Worm (Caenorhabditis elegans) whole organism, mixed stage, embryonic: ENCODE data around the gene K12B6.11.

ENCODE experiments used
- M03D4.4 ChIP-seq: sonication (generic microtip); optimal IDR thresholded peaks from 2 replicates; lab custom pipeline; 2017; ENCODE audit warnings: mild to moderate bottlenecking, missing genetic modification characterization, missing compliant biosample characterization
- blmp-1 ChIP-seq: fragments of 150-350 bp; optimal IDR thresholded peaks from 2 replicates; lab custom pipeline; 2014; ENCODE audit warnings: missing biosample characterization, missing genetic modification characterization
- ceh-43 ChIP-seq: fragments of 200-800 bp; sonication (Bioruptor generic); optimal IDR thresholded peaks from 2 replicates; lab custom pipeline; 2018; ENCODE audit warnings: mild to moderate bottlenecking, missing genetic modification characterization, moderate library complexity, missing compliant biosample characterization
- ceh-83 ChIP-seq: fragments of 200-800 bp; sonication (Bioruptor generic); optimal IDR thresholded peaks from 2 replicates; lab custom pipeline; 2018; ENCODE audit warnings: mild to moderate bottlenecking, missing genetic modification characterization, missing compliant biosample characterization
- cnd-1 ChIP-seq: fragments of 200-800 bp; sonication (Bioruptor generic); optimal IDR thresholded peaks from 2 replicates; lab custom pipeline; 2018; ENCODE audit warnings: mild to moderate bottlenecking, missing genetic modification characterization, missing compliant biosample characterization
- drap-1 ChIP-seq: fragments of 200-800 bp; sonication (Bioruptor generic); optimal IDR thresholded peaks from 3 replicates; lab custom pipeline; 2018; ENCODE audit warnings: mild to moderate bottlenecking, missing genetic modification characterization, missing compliant biosample characterization
- elt-1 ChIP-seq: sonication (generic microtip); optimal IDR thresholded peaks from 2 replicates; lab custom pipeline; 2017; ENCODE audit warnings: missing genetic modification characterization, mild to moderate bottlenecking, missing compliant biosample characterization, antibody characterized with exemption, moderate library complexity, borderline replicate concordance; ENCODE audit not compliant: insufficient read depth
- elt-3 ChIP-seq: fragments of 150-350 bp; optimal IDR thresholded peaks from 2 replicates; lab custom pipeline; 2014; ENCODE audit warnings: missing biosample characterization, missing genetic modification characterization
- flh-1 ChIP-seq: fragments of 200-800 bp; sonication (Bioruptor generic); optimal IDR thresholded peaks from 2 replicates; lab custom pipeline; 2018; ENCODE audit warnings: mild to moderate bottlenecking, missing genetic modification characterization, moderate library complexity, missing compliant biosample characterization
- ham-2 ChIP-seq: fragments of 200-800 bp; sonication (Bioruptor generic); optimal IDR thresholded peaks from 2 replicates; lab custom pipeline; 2018; ENCODE audit warnings: mild to moderate bottlenecking, missing genetic modification characterization, missing compliant biosample characterization
- hlh-1 ChIP-seq: fragments of 150-350 bp; optimal IDR thresholded peaks from 2 replicates; lab custom pipeline; 2014; ENCODE audit warnings: missing biosample characterization, missing genetic modification reagents, missing genetic modification characterization
- lin-32 ChIP-seq: fragments of 200-800 bp; sonication (Bioruptor generic); optimal IDR thresholded peaks from 2 replicates; lab custom pipeline; 2018; ENCODE audit warnings: mild to moderate bottlenecking, missing genetic modification characterization, missing compliant biosample characterization
- mab-5 ChIP-seq: fragments of 150-350 bp; optimal IDR thresholded peaks from 2 replicates; lab custom pipeline; 2014; ENCODE audit warnings: missing biosample characterization, missing genetic modification characterization
- mep-1 ChIP-seq: fragments of 150-350 bp; optimal IDR thresholded peaks from 2 replicates; lab custom pipeline; 2017; ENCODE audit warnings: missing biosample characterization, missing genetic modification reagents, missing genetic modification characterization, inconsistent platforms
- mls-2 ChIP-seq: sonication (generic microtip); optimal IDR thresholded peaks from 2 replicates; lab custom pipeline; 2016; ENCODE audit warnings: mild to moderate bottlenecking, missing genetic modification characterization, moderate library complexity, missing compliant biosample characterization
- nhr-12 ChIP-seq: fragments of 150-350 bp; optimal IDR thresholded peaks from 2 replicates; lab custom pipeline; 2014; ENCODE audit warnings: missing biosample characterization, missing genetic modification characterization
- nhr-2 ChIP-seq: fragments of 150-350 bp; optimal IDR thresholded peaks from 2 replicates; lab custom pipeline; 2014; ENCODE audit warnings: missing biosample characterization, missing genetic modification characterization
- nhr-237 ChIP-seq: fragments of 150-350 bp; optimal IDR thresholded peaks from 2 replicates; lab custom pipeline; 2014; ENCODE audit warnings: missing biosample characterization, missing genetic modification characterization
- nhr-28 ChIP-seq: fragments of 150-350 bp; optimal IDR thresholded peaks from 2 replicates; lab custom pipeline; 2014; ENCODE audit warnings: missing biosample characterization, missing genetic modification characterization
- nhr-76 ChIP-seq: sonication (generic microtip); optimal IDR thresholded peaks from 2 replicates; lab custom pipeline; 2017; ENCODE audit warnings: missing biosample characterization, missing genetic modification characterization
- pha-4 ChIP-seq: fragments of 150-350 bp; optimal IDR thresholded peaks from 2 replicates; lab custom pipeline; 2018; ENCODE audit warnings: missing biosample characterization, missing genetic modification reagents, missing genetic modification characterization
- sem-2 ChIP-seq: fragments of 200-800 bp; sonication (Bioruptor generic); optimal IDR thresholded peaks from 2 replicates; lab custom pipeline; 2018; ENCODE audit warnings: mild to moderate bottlenecking, missing genetic modification characterization, missing compliant biosample characterization
- snpc-4 ChIP-seq: fragments of 150-350 bp; optimal IDR thresholded peaks from 2 replicates; lab custom pipeline; 2014; ENCODE audit warnings: missing biosample characterization, missing genetic modification characterization
- sptf-1 ChIP-seq: sonication (generic microtip); optimal IDR thresholded peaks from 2 replicates; lab custom pipeline; 2017; ENCODE audit warnings: mild to moderate bottlenecking, missing genetic modification characterization, moderate library complexity, missing compliant biosample characterization
- tbx-8 ChIP-seq: fragments of 200-800 bp; sonication (Bioruptor generic); optimal IDR thresholded peaks from 2 replicates; lab custom pipeline; 2018; ENCODE audit warnings: mild to moderate bottlenecking, missing genetic modification characterization, moderate library complexity, missing compliant biosample characterization
- unc-39 ChIP-seq: fragments of 150-350 bp; optimal IDR thresholded peaks from 2 replicates; lab custom pipeline; 2014; ENCODE audit warnings: missing biosample characterization, missing genetic modification characterization
- unc-62 ChIP-seq: fragments of 150-350 bp; optimal IDR thresholded peaks from 2 replicates; lab custom pipeline; 2014; ENCODE audit warnings: missing biosample characterization, missing genetic modification reagents, missing genetic modification characterization
- zip-8 ChIP-seq: fragments of 150-350 bp; optimal IDR thresholded peaks from 2 replicates; lab custom pipeline; 2014; ENCODE audit warnings: missing biosample characterization, missing genetic modification characterization

K12B6.11 gene

ce11 chrV:6321280-6321679, 32.6 kb downstream of the K12B6.11 start:
- no peak for TF ChIP-seq mab-5
- TF ChIP-seq nhr-237 (tag; lab: Kevin White, UChicago), result no peak
- no peak for TF ChIP-seq nhr-76 (tag; lab: Kevin White, UChicago)
- TF ChIP-seq unc-62 (GFP tag; lab: Kevin White, UChicago), result no peak
- TF ChIP-seq cnd-1 (tag; lab: Kevin White, UChicago), result no peak
- no peak for TF ChIP-seq hlh-1
- TF ChIP-seq blmp-1, result no peak
- no peak for TF ChIP-seq ham-2 (GFP tag; lab: Kevin White, UChicago)

ce11 chrV:6321733-6322198, 33.1 kb downstream of the K12B6.11 start, which contains the start of gene T28C12.15:
Gene T28C12.15, minus strand, starts transcription at chrV:6321783.
- TF ChIP-seq M03D4.4 (tag; lab: Kevin White, UChicago) (no peak), tbx-8 (GFP tag; lab: Kevin White, UChicago) (no peak), mep-1 (tag; lab: Kevin White, UChicago) (no peak), mls-2 (no peak), nhr-2 (tag; lab: Kevin White, UChicago) (no peak), ceh-83 (GFP tag; lab: Kevin White, UChicago) (no peak), unc-39 (tag; lab: Kevin White, UChicago) (no peak)
- TF ChIP-seq, all 35 proteins: peak for 0

DNA sequence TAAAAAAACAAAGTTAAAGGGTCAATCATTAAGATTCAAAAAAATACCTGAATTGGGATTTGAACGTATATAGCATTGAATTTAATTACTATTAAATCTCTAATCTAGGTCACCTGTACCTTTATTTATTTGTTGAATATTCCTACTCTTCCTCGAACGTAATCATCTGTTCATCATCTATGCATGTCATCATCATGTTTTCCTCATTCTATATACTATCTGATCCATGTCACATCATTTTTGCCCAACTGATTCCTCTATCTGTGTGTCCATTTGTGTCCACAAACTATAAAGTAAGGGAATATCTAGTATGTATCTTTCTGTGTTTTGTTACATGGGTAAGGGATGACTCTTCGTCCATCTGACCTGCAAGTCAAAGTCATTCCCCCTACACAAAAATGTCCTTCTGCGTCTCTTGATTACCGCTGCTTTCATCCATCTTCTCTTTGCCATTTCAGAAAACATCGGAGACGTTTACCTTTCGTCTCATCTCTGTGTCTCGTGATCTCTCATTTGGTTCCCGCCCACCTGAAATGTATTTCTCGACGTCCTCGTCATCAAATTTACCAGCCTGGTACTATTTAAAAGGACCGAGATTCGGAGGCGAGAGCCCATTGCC, 34.2 kb downstream of the K12B6.11 start:
- TF ChIP-seq elt-1 (tag; lab: Kevin White, UChicago), result peak; percentile 29
- no peak for TF ChIP-seq flh-1 (GFP tag; lab: Kevin White, UChicago)

DNA sequence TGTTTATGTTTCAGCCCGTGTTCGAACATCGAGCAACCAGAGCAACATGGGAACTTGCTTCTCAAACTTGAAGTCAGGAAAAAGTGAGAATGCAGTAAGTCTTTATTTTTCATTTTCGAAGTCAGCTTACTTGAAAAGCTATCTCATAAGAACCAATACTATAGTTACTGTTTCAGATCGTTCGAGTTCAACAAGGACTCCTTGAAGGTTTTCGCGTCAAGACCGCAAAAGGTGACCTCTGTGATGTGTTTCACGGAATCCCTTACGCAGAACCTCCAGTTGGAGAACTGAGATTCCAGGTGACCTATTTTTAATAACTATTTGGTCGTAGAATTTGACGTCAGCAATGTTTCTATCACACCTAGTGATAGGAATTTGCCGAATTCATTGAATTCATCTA, 34.9 kb downstream of the K12B6.11 start:
- no peak for TF ChIP-seq pha-4 (tag; lab: Kevin White, UChicago)

- TF ChIP-seq drap-1 (GFP tag; lab: Kevin White, UChicago), result no peak
- no peak for TF ChIP-seq nhr-76 (tag; lab: Kevin White, UChicago)
- TF ChIP-seq mep-1 (tag; lab: Kevin White, UChicago), result no peak
- TF ChIP-seq ceh-43, result no peak
- TF ChIP-seq nhr-28, result no peak
- TF ChIP-seq unc-39 (tag; lab: Kevin White, UChicago), result no peak
- no peak for TF ChIP-seq sptf-1 (tag; lab: Kevin White, UChicago)
- TF ChIP-seq zip-8 (tag; lab: Kevin White, UChicago), result no peak
- TF ChIP-seq elt-3 (tag; lab: Kevin White, UChicago), result no peak
- TF ChIP-seq snpc-4 (tag; lab: Kevin White, UChicago), result no peak
Measured at ce11 chrV:6326394-6326793, 37.7 kb downstream of the K12B6.11 start.

- TF ChIP-seq nhr-237 (tag; lab: Kevin White, UChicago) (no peak), lin-32 (GFP tag; lab: Kevin White, UChicago) (no peak), unc-62 (GFP tag; lab: Kevin White, UChicago) (no peak), nhr-12 (tag; lab: Kevin White, UChicago) (no peak), pha-4 (tag; lab: Kevin White, UChicago) (no peak), nhr-2 (tag; lab: Kevin White, UChicago) (no peak), sem-2 (GFP tag; lab: Kevin White, UChicago) (no peak), drap-1 (GFP tag; lab: Kevin White, UChicago) (no peak), hlh-1 (no peak), mab-5 (no peak), mep-1 (tag; lab: Kevin White, UChicago) (no peak), ceh-83 (GFP tag; lab: Kevin White, UChicago) (no peak)
- TF ChIP-seq, all 35 proteins: peak for 0
Measured at ce11 chrV:6326980-6327379, 38.3 kb downstream of the K12B6.11 start, which contains the start of gene fbxa-202. Gene fbxa-202, plus strand, starts transcription at chrV:6327280.
